Worm (Caenorhabditis elegans): ENCODE measurements around the gene Y55B1BR.6.

Y55B1BR.6 gene

DNA sequence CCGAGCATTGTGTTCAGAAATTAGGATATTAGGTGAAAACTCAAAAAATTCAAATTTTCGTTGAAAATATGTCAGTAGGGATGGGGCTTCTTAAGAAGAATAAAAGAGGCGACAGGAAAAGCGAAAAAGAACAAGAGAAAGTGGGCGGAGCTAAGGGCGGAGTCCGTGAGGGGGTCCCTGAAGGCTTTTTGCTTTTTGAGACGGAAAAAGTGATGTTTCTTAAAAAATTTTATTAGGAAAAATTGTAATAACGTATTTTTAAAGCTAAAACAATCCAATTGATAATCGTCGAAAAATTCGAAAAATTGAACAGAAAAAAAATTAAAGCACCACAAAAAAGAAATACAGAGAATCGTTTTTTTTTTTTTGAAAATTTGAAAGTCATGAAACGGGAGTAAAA, at the start of gene Y55B1BR.6:
TSS of gene Y55B1BR.6 (minus strand) at position 101 of the 400 bp plus-strand sequence.
- no peak for TF ChIP-seq lin-38 (GFP tag; IDR thresholded peaks at IDR 0.05)
- TF ChIP-seq unc-39 (tag; optimal IDR thresholded peaks at IDR 0.05): no peak
- no peak for TF ChIP-seq ztf-7 (tag; optimal IDR thresholded peaks at IDR 0.05)
- no peak for TF ChIP-seq nhr-28 (tag; optimal IDR thresholded peaks at IDR 0.05)
- no peak for TF ChIP-seq pha-4 (GFP tag; IDR thresholded peaks at IDR 0.05)
- TF ChIP-seq pha-4 (tag; optimal IDR thresholded peaks at IDR 0.05): no peak
- TF ChIP-seq snpc-4 (tag; optimal IDR thresholded peaks at IDR 0.05): no peak
- no peak for TF ChIP-seq D1046.2 (GFP tag; IDR thresholded peaks at IDR 0.05)
- no peak for TF ChIP-seq zfp-3 (GFP tag; conservative IDR thresholded peaks at IDR 0.05)
- no peak for TF ChIP-seq tag-97 (GFP tag; IDR thresholded peaks at IDR 0.05)
- no peak for TF ChIP-seq snpc-1.2 (GFP tag; IDR thresholded peaks at IDR 0.05)

DNA sequence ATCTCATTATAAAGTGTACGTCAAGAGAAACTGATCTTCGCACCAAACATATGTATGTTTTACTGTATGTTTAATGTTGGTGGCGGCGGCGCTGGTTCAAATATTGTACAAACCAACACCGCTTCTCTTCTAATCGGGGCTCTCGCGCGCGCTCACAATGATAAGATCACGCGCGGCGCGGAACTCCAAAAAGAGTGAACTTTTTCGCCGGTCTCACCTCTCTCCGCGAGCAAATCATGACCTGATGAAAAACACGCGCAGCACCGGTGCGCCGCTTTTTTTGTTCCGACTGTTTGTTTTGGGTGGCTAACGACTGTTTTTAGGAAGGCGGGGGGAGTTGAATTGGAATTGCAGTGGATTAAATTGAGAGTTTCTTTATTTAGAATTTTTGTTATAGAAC, 49.7 kb upstream of the Y55B1BR.6 start:
- TF ChIP-seq sdz-12 (GFP tag; optimal IDR thresholded peaks at IDR 0.05) (no peak), daf-8 (GFP tag; IDR thresholded peaks at IDR 0.05) (no peak), dve-1 (tag; optimal IDR thresholded peaks at IDR 0.05; ENCODE audit: insufficient read depth) (no peak), set-16 (GFP tag; IDR thresholded peaks at IDR 0.05) (peak; percentile 57), lsy-2 (tag; optimal IDR thresholded peaks at IDR 0.05) (no peak), pqm-1 (tag; optimal IDR thresholded peaks at IDR 0.05) (no peak)

DNA sequence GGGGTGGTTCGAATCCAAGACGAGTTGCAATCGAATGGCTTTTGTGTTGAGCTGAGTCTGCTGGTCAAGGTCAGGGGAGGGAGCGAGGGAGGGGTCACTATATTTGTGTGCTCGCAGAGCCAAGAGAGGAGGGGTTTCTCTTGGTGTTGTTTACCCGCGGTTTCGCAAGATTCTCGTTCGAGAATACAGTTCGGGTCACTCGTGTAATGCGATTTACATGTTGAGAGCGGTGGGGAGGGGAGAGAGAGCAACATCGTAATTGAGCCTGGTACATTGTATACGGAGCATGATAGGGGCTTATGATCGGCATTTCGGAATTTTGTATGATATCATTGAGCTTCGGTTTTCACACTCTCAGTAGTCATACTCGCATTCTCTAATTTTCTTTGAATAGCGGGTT, 48.5 kb upstream of the Y55B1BR.6 start, which contains the start of gene F30H5.3:
TSS of gene F30H5.3 (minus strand) at position 101 of the 400 bp plus-strand sequence.
- TF ChIP-seq ama-1 (optimal IDR thresholded peaks at IDR 0.05) (no peak), saeg-2 (GFP tag; IDR thresholded peaks at IDR 0.05) (no peak), dmd-8 (GFP tag; IDR thresholded peaks at IDR 0.05) (0 out of 2 replicates have a peak, but pooled peaks have one; percentile 13)

DNA sequence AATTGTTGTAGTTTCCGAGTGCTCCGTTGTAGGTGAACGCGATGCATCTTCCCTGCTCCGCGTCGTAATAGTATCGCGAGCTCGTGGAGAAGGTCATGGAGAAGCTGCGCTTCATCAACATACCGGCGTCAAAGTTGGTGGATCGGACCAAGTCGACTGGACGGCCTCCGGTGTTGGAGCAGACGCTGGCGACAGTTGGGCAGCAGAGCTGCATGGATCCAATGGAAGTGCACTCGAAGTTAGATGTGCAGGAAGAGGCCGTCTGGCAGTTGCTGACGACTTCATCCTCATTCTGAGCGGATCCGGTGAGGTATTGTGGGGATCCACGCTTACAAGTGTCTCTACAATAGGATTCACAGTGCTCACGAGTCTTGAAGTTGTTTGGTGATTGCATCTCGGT, 45.4 kb upstream of the Y55B1BR.6 start:
- TF ChIP-seq egl-43 (GFP tag; IDR thresholded peaks at IDR 0.05) (no peak), aha-1 (tag) (peak; percentile 19), set-16 (GFP tag; IDR thresholded peaks at IDR 0.05) (peak; percentile 68), unc-62 (GFP tag; optimal IDR thresholded peaks at IDR 0.05 in 1 of 2) (peak in 1 of 2 experiments; percentile 88), unc-62 (tag; optimal IDR thresholded peaks at IDR 0.05) (no peak)

DNA sequence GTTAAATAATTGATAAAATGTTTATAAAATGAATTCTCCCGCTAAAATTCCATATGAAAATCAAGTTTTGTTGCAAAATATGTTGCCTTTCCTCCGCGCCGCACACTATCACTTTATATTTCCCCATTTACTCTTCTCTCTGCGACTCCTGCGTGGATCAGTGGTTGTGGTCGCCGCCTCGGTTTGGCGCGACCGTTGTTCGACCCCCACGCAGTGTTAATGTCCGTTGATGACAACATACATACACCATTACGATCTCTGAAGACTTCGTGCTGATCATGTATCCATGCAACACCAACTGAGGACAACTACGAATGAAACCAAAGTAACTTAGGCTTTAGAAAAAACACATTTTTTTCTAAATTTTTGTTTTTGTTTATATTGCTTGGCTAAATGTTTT, 39.0 kb upstream of the Y55B1BR.6 start:
- TF ChIP-seq duxl-1 (tag; optimal IDR thresholded peaks at IDR 0.05; ENCODE audit: poor library complexity): peak; percentile 81
- TF ChIP-seq lim-7 (GFP tag; IDR thresholded peaks at IDR 0.05): peak; percentile 94
- TF ChIP-seq mes-2 (tag; optimal IDR thresholded peaks at IDR 0.05; ENCODE audit: poor library complexity, severe bottlenecking): peak; percentile 90
- TF ChIP-seq snpc-1.2 (GFP tag; IDR thresholded peaks at IDR 0.05): peak; percentile 78
- TF ChIP-seq nhr-77 (tag; optimal IDR thresholded peaks at IDR 0.05): peak; percentile 68
- peak; percentile 87 for TF ChIP-seq ceh-20 (GFP tag; IDR thresholded peaks at IDR 0.05)
- peak; percentile 70 for TF ChIP-seq nhr-48 (tag; optimal IDR thresholded peaks at IDR 0.05)
- TF ChIP-seq zag-1 (tag; optimal IDR thresholded peaks at IDR 0.05): no peak
- no peak for TF ChIP-seq egl-27 (tag; optimal IDR thresholded peaks at IDR 0.05)
- peak; percentile 84 for TF ChIP-seq tra-1 (GFP tag; IDR thresholded peaks at IDR 0.05)
- peak; percentile 81 for TF ChIP-seq zip-11 (GFP tag; IDR thresholded peaks at IDR 0.05)
- peak; percentile 89 for TF ChIP-seq spr-1 (tag; optimal IDR thresholded peaks at IDR 0.05)
- TF ChIP-seq php-3 (GFP tag; IDR thresholded peaks at IDR 0.05): peak; percentile 82
- TF ChIP-seq ztf-7 (tag; optimal IDR thresholded peaks at IDR 0.05): peak; percentile 85
- TF ChIP-seq ces-1 (GFP tag; optimal IDR thresholded peaks at IDR 0.05): peak; percentile 7
- TF ChIP-seq tag-97 (GFP tag; IDR thresholded peaks at IDR 0.05): no peak
- peak; percentile 48 for TF ChIP-seq sdz-12 (GFP tag; optimal IDR thresholded peaks at IDR 0.05)
- no peak for TF ChIP-seq ztf-11 (tag; optimal IDR thresholded peaks at IDR 0.05)
- peak; percentile 80 for TF ChIP-seq F10B5.3 (tag; optimal IDR thresholded peaks at IDR 0.05)
- peak; percentile 97 for TF ChIP-seq vab-7 (GFP tag; IDR thresholded peaks at IDR 0.05)
- no peak for TF ChIP-seq daf-12 (tag; optimal IDR thresholded peaks at IDR 0.05)
- peak; percentile 93 for TF ChIP-seq aha-1 (tag)
- TF ChIP-seq hmg-1.1 (GFP tag; IDR thresholded peaks at IDR 0.05): peak; percentile 93
- TF ChIP-seq unc-39 (tag; optimal IDR thresholded peaks at IDR 0.05): no peak
- no peak for TF ChIP-seq nhr-10 (tag; optimal IDR thresholded peaks at IDR 0.05)
- TF ChIP-seq lin-1 (GFP tag; IDR thresholded peaks at IDR 0.05): peak; percentile 93
- TF ChIP-seq nhr-76 (tag; optimal IDR thresholded peaks at IDR 0.05): no peak
- peak; percentile 74 for TF ChIP-seq nhr-28 (tag; optimal IDR thresholded peaks at IDR 0.05)
- no peak for TF ChIP-seq lin-13 (GFP tag; optimal IDR thresholded peaks at IDR 0.05)

Data from whole organism, L4 larva.